Worm (Caenorhabditis elegans) whole organism, L2 larva: ENCODE results near the gene mlc-1.

ENCODE experiments used
- alr-1 ChIP-seq: fragments of 150-350 bp; optimal IDR thresholded peaks from 2 replicates; lab custom pipeline; 2014; ENCODE audit warnings: missing biosample characterization, missing genetic modification characterization
- sem-4 ChIP-seq: fragments of 150-350 bp; optimal IDR thresholded peaks from 2 replicates; lab custom pipeline; 2014; ENCODE audit warnings: missing biosample characterization, missing genetic modification reagents, missing genetic modification characterization
- snpc-4 ChIP-seq: fragments of 150-350 bp; optimal IDR thresholded peaks from 2 replicates; lab custom pipeline; 2014; ENCODE audit warnings: missing biosample characterization, missing genetic modification characterization
- unc-39 ChIP-seq: fragments of 150-350 bp; optimal IDR thresholded peaks from 2 replicates; lab custom pipeline; 2014; ENCODE audit warnings: missing biosample characterization, missing genetic modification characterization

DNA sequence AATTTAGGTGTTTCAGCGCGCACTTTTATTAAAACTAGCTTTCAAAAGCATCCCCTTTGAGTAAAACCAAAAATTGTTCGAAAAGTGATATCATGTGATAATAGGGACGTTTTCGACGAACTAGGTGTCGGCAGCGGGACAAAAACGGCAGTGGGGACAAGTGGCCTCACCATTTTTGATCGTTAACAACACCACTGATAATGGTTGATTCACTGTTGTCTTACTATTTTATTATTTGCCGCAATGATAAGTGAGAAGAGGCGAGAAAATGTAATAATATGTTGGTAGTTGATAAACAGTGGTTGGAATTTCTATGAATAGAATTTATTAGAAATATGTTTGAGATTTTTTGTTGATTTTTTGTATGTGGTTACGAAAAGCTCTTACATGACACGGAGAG is 17.0 kb downstream of the mlc-1 start:
- TF ChIP-seq sem-4 (no peak), unc-39 (tag; lab: Kevin White, UChicago) (no peak), alr-1 (no peak), snpc-4 (no peak)
